Worm (Caenorhabditis elegans): ENCODE results near the gene T14B4.9.
A peak's percentile ranks its signal among the peaks of the same experiment; 100 is the strongest.

The T14B4.9 gene

ce11 chrII:6721581-6721980 lies 12.0 kb downstream of the T14B4.9 start (continued):
- TF ChIP-seq tbp1 (GFP tag; optimal IDR thresholded peaks at IDR 0.05) (peak; percentile 95), unc-62 (GFP tag; optimal IDR thresholded peaks at IDR 0.05) (no peak), D2030.7 (GFP tag; IDR thresholded peaks at IDR 0.05) (peak; percentile 41), madf-6 (GFP tag; IDR thresholded peaks at IDR 0.05) (0 out of 2 replicates have a peak, but pooled peaks have one; percentile 51), B0261.1 (tag; optimal IDR thresholded peaks at IDR 0.05) (peak; percentile 85), efl-1 (GFP tag; optimal IDR thresholded peaks at IDR 0.05) (no peak), K12H6.12 (tag; optimal IDR thresholded peaks at IDR 0.05) (peak; percentile 0), bed-2 (GFP tag; IDR thresholded peaks at IDR 0.05) (no peak), chd-7 (tag; optimal IDR thresholded peaks at IDR 0.05) (peak; percentile 39), nhr-120 (GFP tag; IDR thresholded peaks at IDR 0.05) (no peak), lin-35 (GFP tag; optimal IDR thresholded peaks at IDR 0.05) (no peak), madf-3 (GFP tag; IDR thresholded peaks at IDR 0.05) (no peak), zfh-2 (GFP tag; conservative IDR thresholded peaks at IDR 0.05) (no peak), C17E4.6 (GFP tag; IDR thresholded peaks at IDR 0.05) (no peak), egl-18 (GFP tag; IDR thresholded peaks at IDR 0.05) (no peak), ceh-27 (GFP tag; optimal IDR thresholded peaks at IDR 0.05) (peak; percentile 41), F33H1.4 (GFP tag; IDR thresholded peaks at IDR 0.05) (no peak; the same call in 1 of the 2 replicates), ztf-28 (GFP tag; IDR thresholded peaks at IDR 0.05) (peak; percentile 65; the same call in 1 of the 2 replicates), ztf-6 (GFP tag; IDR thresholded peaks at IDR 0.05) (no peak), B0336.3 (GFP tag; IDR thresholded peaks at IDR 0.05) (no peak), B0035.1 (tag; optimal IDR thresholded peaks at IDR 0.05) (no peak), xnd-1 (tag; optimal IDR thresholded peaks at IDR 0.05) (no peak), lir-1 (GFP tag; conservative IDR thresholded peaks at IDR 0.05) (no peak), ztf-3 (GFP tag; optimal IDR thresholded peaks at IDR 0.05) (no peak), F37B4.10 (GFP tag; IDR thresholded peaks at IDR 0.05) (no peak), ztf-25 (GFP tag; IDR thresholded peaks at IDR 0.05) (0 out of 2 replicates have a peak, but pooled peaks have one; percentile 45), mes-4 (tag; optimal IDR thresholded peaks at IDR 0.05) (no peak), mel-28 (tag; optimal IDR thresholded peaks at IDR 0.05; ENCODE audit: borderline replicate concordance) (no peak), sptf-2 (GFP tag; optimal IDR thresholded peaks at IDR 0.05) (no peak), K11D2.4 (GFP tag; IDR thresholded peaks at IDR 0.05) (0 out of 2 replicates have a peak, but pooled peaks have one; percentile 33), dpff-1 (tag; optimal IDR thresholded peaks at IDR 0.05) (no peak), lin-40 (tag; optimal IDR thresholded peaks at IDR 0.05) (no peak), cebp-1 (GFP tag; IDR thresholded peaks at IDR 0.05) (no peak), cebp-1 (tag; optimal IDR thresholded peaks at IDR 0.05) (no peak), rpc-1 (optimal IDR thresholded peaks at IDR 0.05) (peak; percentile 68), rpc-1 (tag; optimal IDR thresholded peaks at IDR 0.05) (peak; percentile 81), ceh-100 (GFP tag; IDR thresholded peaks at IDR 0.05) (0 out of 2 replicates have a peak, but pooled peaks have one; percentile 24), F55B11.4 (tag; optimal IDR thresholded peaks at IDR 0.05; ENCODE audit: borderline replicate concordance, insufficient read depth) (no peak), gei-17 (GFP tag; optimal IDR thresholded peaks at IDR 0.05) (no peak), nhr-179 (tag; optimal IDR thresholded peaks at IDR 0.05) (no peak), attf-5 (GFP tag; optimal IDR thresholded peaks at IDR 0.05) (peak; percentile 21), tbx-9 (tag; optimal IDR thresholded peaks at IDR 0.05; ENCODE audit: borderline replicate concordance) (no peak), lag-1 (GFP tag; IDR thresholded peaks at IDR 0.05) (no peak), Y95B8A.8 (GFP tag; IDR thresholded peaks at IDR 0.05) (no peak), F52B5.7 (tag; optimal IDR thresholded peaks at IDR 0.05) (no peak), T26A5.8 (tag; optimal IDR thresholded peaks at IDR 0.05) (no peak), cebp-2 (GFP tag; IDR thresholded peaks at IDR 0.05) (no peak), hrde-1 (tag; optimal IDR thresholded peaks at IDR 0.05; ENCODE audit: borderline replicate concordance) (no peak), ZK185.1 (tag; optimal IDR thresholded peaks at IDR 0.05; ENCODE audit: poor library complexity, severe bottlenecking) (peak; percentile 32), tlf-1 (GFP tag; optimal IDR thresholded peaks at IDR 0.05) (no peak)

Measured in whole organism, young adult.